Worm (Caenorhabditis elegans) whole organism, midembryonic: Measurements from ENCODE around the gene dmsr-11.

Experiments
- cog-1 ChIP-seq: sonication (generic microtip); optimal IDR thresholded peaks from 2 replicates; lab custom pipeline; 2016; ENCODE audit warnings: missing genetic modification characterization, missing compliant biosample characterization
- flt-1 ChIP-seq: fragments of 200-800 bp; sonication (Bioruptor generic); IDR thresholded peaks from 2 replicates; pipeline ENCODE4 v1.3.6; 2022; ENCODE audit warnings: missing genetic modification characterization, missing compliant biosample characterization
- klf-2 ChIP-seq: fragments of 200-800 bp; sonication (Bioruptor generic); conservative IDR thresholded peaks from 2 replicates; pipeline ENCODE4 v1.3.6; 2022; ENCODE audit warnings: missing genetic modification reagents, missing genetic modification characterization, missing compliant biosample characterization
- ztf-23 ChIP-seq: fragments of 200-800 bp; sonication (Bioruptor generic); IDR thresholded peaks from 2 replicates; pipeline ENCODE4 v1.3.6; 2022; ENCODE audit warnings: missing genetic modification reagents, missing genetic modification characterization, missing compliant biosample characterization
- ztf-29 ChIP-seq: fragments of 200-800 bp; sonication (Bioruptor generic); IDR thresholded peaks from 2 replicates; pipeline ENCODE4 v1.3.6; 2022; ENCODE audit warnings: missing genetic modification reagents, missing genetic modification characterization, missing compliant biosample characterization

- TF ChIP-seq ztf-23 (GFP tag; lab: Robert Waterston, UW) (no peak), ztf-29 (GFP tag; lab: Robert Waterston, UW) (no peak), flt-1 (GFP tag; lab: Robert Waterston, UW) (no peak), klf-2 (GFP tag; lab: Robert Waterston, UW) (no peak), cog-1 (tag; lab: Kevin White, UChicago) (no peak)
Measured at ce11 chrV:6836036-6836435, 32.1 kb upstream of the dmsr-11 start.
